Fruit fly (Drosophila melanogaster): ENCODE measurements around the gene CG13737.
A peak's percentile ranks its signal among the peaks of the same experiment; 100 is the strongest.

Gene CG13737

dm6 chr3L:13922023-13922652 lies 43.3 kb downstream of the CG13737 start (continued):
- TF ChIP-seq Ssrp (tag; optimal IDR thresholded peaks at IDR 0.05) (peak; percentile 30), bbx (GFP tag; IDR thresholded peaks at IDR 0.05; ENCODE audit: partially characterized antibody) (no peak), grn (GFP tag; optimal IDR thresholded peaks at IDR 0.05) (no peak), CG3281 (GFP tag; optimal IDR thresholded peaks at IDR 0.05) (peak; percentile 47), bab2 (GFP tag; optimal IDR thresholded peaks at IDR 0.05) (peak; percentile 9), CG16813 (GFP tag; IDR thresholded peaks at IDR 0.05; ENCODE audit: partially characterized antibody) (no peak), wdn (GFP tag; IDR thresholded peaks at IDR 0.05) (no peak), disco-r (GFP tag; optimal IDR thresholded peaks at IDR 0.05) (no peak), CG1602 (GFP tag; optimal IDR thresholded peaks at IDR 0.05) (peak; percentile 7), lola (GFP tag; optimal IDR thresholded peaks at IDR 0.05) (peak in 1 of 3 experiments; percentile 30), CG34376 (GFP tag; optimal IDR thresholded peaks at IDR 0.05) (no peak), ind (GFP tag; optimal IDR thresholded peaks at IDR 0.05) (peak; percentile 32), tgo (GFP tag; IDR thresholded peaks at IDR 0.05) (peak; percentile 44; the same call in 1 of the 3 replicates), Neu2 (GFP tag; optimal IDR thresholded peaks at IDR 0.05; ENCODE audit: borderline replicate concordance) (no peak), Nf-YA (GFP tag; IDR thresholded peaks at IDR 0.05) (no peak), NfI (GFP tag; optimal IDR thresholded peaks at IDR 0.05) (peak; percentile 48), zfh1 (GFP tag; IDR thresholded peaks at IDR 0.05) (peak; percentile 65; the same call in 2 of the 3 replicates), trh (GFP tag; optimal IDR thresholded peaks at IDR 0.05) (peak; percentile 7), amos (GFP tag; IDR thresholded peaks at IDR 0.05; ENCODE audit: partially characterized antibody) (0 out of 2 replicates have a peak, but pooled peaks have one; percentile 15), ham (GFP tag; IDR thresholded peaks at IDR 0.05) (no peak), CG33557 (GFP tag; optimal IDR thresholded peaks at IDR 0.05) (no peak), Opbp (GFP tag; IDR thresholded peaks at IDR 0.05; ENCODE audit: partially characterized antibody) (no peak; the same call in 2 of the 3 replicates), Camta (GFP tag; optimal IDR thresholded peaks at IDR 0.05) (peak; percentile 11), gce (GFP tag; IDR thresholded peaks at IDR 0.05) (no peak), ftz-f1 (GFP tag; optimal IDR thresholded peaks at IDR 0.05) (no peak), rib (GFP tag; IDR thresholded peaks at IDR 0.05) (no peak), HLH4C (GFP tag; IDR thresholded peaks at IDR 0.05; ENCODE audit: partially characterized antibody) (no peak), pnt (GFP tag; optimal IDR thresholded peaks at IDR 0.05) (no peak), sob (GFP tag; IDR thresholded peaks at IDR 0.05) (no peak), dysf (GFP tag; IDR thresholded peaks at IDR 0.05) (peak; percentile 36; the same call in 1 of the 3 replicates), NC2α (GFP tag; optimal IDR thresholded peaks at IDR 0.05) (no peak), tup (GFP tag; optimal IDR thresholded peaks at IDR 0.05) (no peak), HmgD (GFP tag; optimal IDR thresholded peaks at IDR 0.05) (no peak), Dp (GFP tag; optimal IDR thresholded peaks at IDR 0.05) (peak; percentile 51), Ets97D (GFP tag; optimal IDR thresholded peaks at IDR 0.05) (peak; percentile 26), CG11085 (GFP tag; IDR thresholded peaks at IDR 0.05) (no peak), lmd (GFP tag; IDR thresholded peaks at IDR 0.05) (peak; percentile 61), CG10431 (GFP tag; optimal IDR thresholded peaks at IDR 0.05) (no peak), Trl (optimal IDR thresholded peaks at IDR 0.05) (no peak), Trl (GFP tag; optimal IDR thresholded peaks at IDR 0.05) (no peak), CG13894 (tag; optimal IDR thresholded peaks at IDR 0.05) (no peak), Kr (GFP tag; optimal IDR thresholded peaks at IDR 0.05) (no peak), phol (tag; optimal IDR thresholded peaks at IDR 0.05) (peak; percentile 50), CG12219 (GFP tag; optimal IDR thresholded peaks at IDR 0.05) (no peak), CG17186 (GFP tag; optimal IDR thresholded peaks at IDR 0.05) (no peak), CG14667 (GFP tag; IDR thresholded peaks at IDR 0.05) (no peak; the same call in 1 of the 2 replicates), CG34422 (GFP tag; IDR thresholded peaks at IDR 0.05) (no peak), Gsc (GFP tag; IDR thresholded peaks at IDR 0.05) (no peak), eyg (GFP tag; optimal IDR thresholded peaks at IDR 0.05) (no peak), CG11247 (GFP tag; IDR thresholded peaks at IDR 0.05) (no peak), Six4 (GFP tag; optimal IDR thresholded peaks at IDR 0.05) (peak; percentile 16)
